Fruit fly (Drosophila melanogaster): ENCODE data around the gene LysX.

LysX gene

DNA sequence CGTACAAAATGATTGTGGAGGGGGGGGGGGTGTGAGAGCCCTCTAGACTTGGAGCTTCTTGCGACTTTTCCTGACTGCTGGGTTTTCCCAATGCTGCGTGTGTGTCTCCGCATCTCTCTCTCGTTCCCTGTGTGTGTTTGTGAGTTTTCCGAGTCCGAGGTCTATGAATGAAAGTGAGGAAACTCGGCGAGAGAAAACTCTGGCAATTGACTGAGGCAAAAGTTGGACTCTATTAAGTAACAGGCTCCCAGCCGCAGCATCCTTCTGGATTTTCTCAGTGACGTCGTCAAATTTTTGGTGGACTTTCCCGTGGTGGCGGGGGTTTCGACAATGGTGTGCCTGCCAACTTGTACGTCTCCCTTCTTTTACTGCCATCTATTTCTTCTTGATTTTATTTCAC, 24.5 kb downstream of the LysX start:
- TF ChIP-seq Hr38 (GFP tag; optimal IDR thresholded peaks at IDR 0.05), result no peak
- no peak for TF ChIP-seq spab (GFP tag; optimal IDR thresholded peaks at IDR 0.05)
- no peak for TF ChIP-seq CG9139 (GFP tag; optimal IDR thresholded peaks at IDR 0.05)
- TF ChIP-seq Sox102F (GFP tag; optimal IDR thresholded peaks at IDR 0.05), result no peak
- no peak for TF ChIP-seq CG15336 (GFP tag; IDR thresholded peaks at IDR 0.05)
- TF ChIP-seq Sox15 (GFP tag; optimal IDR thresholded peaks at IDR 0.05), result no peak
- no peak for TF ChIP-seq fkh (GFP tag; optimal IDR thresholded peaks at IDR 0.05)
- TF ChIP-seq net (GFP tag; optimal IDR thresholded peaks at IDR 0.05), result no peak
- TF ChIP-seq Eip75B (GFP tag; optimal IDR thresholded peaks at IDR 0.05), result no peak
- TF ChIP-seq dsx (GFP tag; optimal IDR thresholded peaks at IDR 0.05; ENCODE audit: poor library complexity, severe bottlenecking), result no peak
- no peak for TF ChIP-seq CG8119 (GFP tag; IDR thresholded peaks at IDR 0.05)
- TF ChIP-seq OdsH (GFP tag; optimal IDR thresholded peaks at IDR 0.05), result no peak
- TF ChIP-seq CG32006 (GFP tag; optimal IDR thresholded peaks at IDR 0.05), result no peak
- no peak for TF ChIP-seq svp (GFP tag)
- TF ChIP-seq fd59A (GFP tag; optimal IDR thresholded peaks at IDR 0.05), result no peak

DNA sequence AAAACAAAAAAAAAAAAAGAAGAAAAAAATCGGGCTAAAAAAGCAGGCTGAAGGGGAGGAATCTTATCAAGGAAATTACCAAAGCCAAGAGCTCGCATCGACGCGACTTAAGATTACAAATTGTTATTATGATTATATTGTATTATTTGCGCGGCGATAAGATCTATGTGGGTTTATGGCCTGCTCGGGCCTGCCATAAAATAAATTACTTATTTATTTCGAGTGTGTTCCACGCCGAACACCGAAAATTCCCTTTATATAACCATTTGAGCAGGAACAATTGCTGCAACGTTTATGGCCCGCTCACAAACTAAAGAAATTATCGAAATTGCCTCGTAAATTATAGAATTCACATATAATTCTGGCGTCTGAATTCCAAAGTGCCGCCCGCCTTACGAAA, 25.5 kb downstream of the LysX start:
- TF ChIP-seq Hr39 (GFP tag; optimal IDR thresholded peaks at IDR 0.05) (no peak), svp (GFP tag) (peak; percentile 61), CG4318 (GFP tag; optimal IDR thresholded peaks at IDR 0.05) (no peak), fkh (GFP tag; optimal IDR thresholded peaks at IDR 0.05) (peak; percentile 11), vri (GFP tag; optimal IDR thresholded peaks at IDR 0.05) (peak; percentile 31)

dm6 chr3L:1168445-1168844, 26.7 kb downstream of the LysX start:
- TF ChIP-seq dsx (GFP tag; optimal IDR thresholded peaks at IDR 0.05; ENCODE audit: poor library complexity, severe bottlenecking) (peak; percentile 64), CG6163 (GFP tag; IDR thresholded peaks at IDR 0.05) (no peak), CG3032 (tag; optimal IDR thresholded peaks at IDR 0.05) (no peak), Eip78C (GFP tag) (peak; percentile 48), CG8319 (GFP tag; optimal IDR thresholded peaks at IDR 0.05) (no peak), fkh (GFP tag; optimal IDR thresholded peaks at IDR 0.05) (peak; percentile 52), svp (GFP tag) (peak; percentile 15)

DNA sequence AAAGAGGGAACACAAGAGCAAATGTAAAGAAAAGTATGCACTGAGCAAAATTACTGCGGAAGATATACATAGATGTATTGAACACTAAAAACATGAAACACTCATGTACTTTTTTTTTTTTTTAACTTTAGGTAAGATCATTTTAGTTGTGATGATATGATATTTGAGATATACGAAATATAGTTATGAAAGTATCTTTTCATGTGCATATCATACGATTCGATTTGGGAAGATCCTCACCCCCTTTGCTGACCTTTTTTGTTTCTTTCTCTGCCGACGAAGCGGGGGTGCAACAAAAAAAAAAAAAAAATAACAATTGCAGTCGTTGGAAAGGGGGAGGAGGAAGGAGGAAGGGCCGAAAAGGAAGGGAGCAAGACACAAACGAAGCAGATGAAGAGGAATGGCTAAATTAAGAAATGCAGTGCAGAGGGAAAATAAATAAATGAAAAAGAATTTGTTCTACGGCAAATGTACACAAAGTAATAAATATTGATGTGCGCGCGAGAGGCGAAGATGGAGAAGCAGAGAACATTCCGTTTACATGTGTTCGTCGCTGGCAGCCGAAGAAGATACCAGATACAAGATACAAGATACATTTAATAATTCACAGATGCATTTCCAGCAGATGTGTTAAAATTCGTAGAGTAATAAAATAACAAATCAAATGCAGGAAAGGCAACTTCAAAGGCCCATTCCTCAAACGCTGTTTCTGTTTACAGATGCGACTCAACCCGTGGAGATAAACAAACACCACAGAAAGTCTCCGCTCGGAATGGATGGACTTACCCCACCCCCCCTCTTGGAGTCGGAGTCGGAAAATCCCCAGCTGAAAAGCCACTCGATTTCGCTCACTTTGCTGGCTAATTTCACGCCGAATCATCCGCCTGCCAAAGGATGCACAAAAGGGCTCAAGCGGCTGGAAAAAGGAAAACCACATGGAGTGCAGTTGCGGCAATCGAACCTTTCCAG, 27.9 kb downstream of the LysX start:
- TF ChIP-seq CG8119 (GFP tag; IDR thresholded peaks at IDR 0.05), result 0 out of 3 replicates have a peak, but pooled peaks have one; percentile 14
- TF ChIP-seq CG34406 (GFP tag; optimal IDR thresholded peaks at IDR 0.05), result peak; percentile 23
- no peak for TF ChIP-seq Eip93F (GFP tag; optimal IDR thresholded peaks at IDR 0.05)
- peak; percentile 3 for TF ChIP-seq CG11902 (GFP tag; optimal IDR thresholded peaks at IDR 0.05)
- peak; percentile 12 for TF ChIP-seq Sox14 (GFP tag; optimal IDR thresholded peaks at IDR 0.05)
- no peak for TF ChIP-seq dac (GFP tag; optimal IDR thresholded peaks at IDR 0.05)
- peak; percentile 51 for TF ChIP-seq esn (GFP tag; optimal IDR thresholded peaks at IDR 0.05)
- TF ChIP-seq Blimp-1 (GFP tag; optimal IDR thresholded peaks at IDR 0.05), result no peak
- no peak for TF ChIP-seq CG11762 (GFP tag; optimal IDR thresholded peaks at IDR 0.05; ENCODE audit: insufficient read depth)
- TF ChIP-seq Gug (GFP tag; IDR thresholded peaks at IDR 0.05), result no peak
- TF ChIP-seq eg (GFP tag; IDR thresholded peaks at IDR 0.05), result 0 out of 3 replicates have a peak, but pooled peaks have one; percentile 13
- no peak for TF ChIP-seq Ets21C (GFP tag; optimal IDR thresholded peaks at IDR 0.05)
- no peak for TF ChIP-seq Sox15 (GFP tag; optimal IDR thresholded peaks at IDR 0.05)
- peak; percentile 39 for TF ChIP-seq acj6 (GFP tag; optimal IDR thresholded peaks at IDR 0.05)
- TF ChIP-seq fd59A (GFP tag; optimal IDR thresholded peaks at IDR 0.05), result peak; percentile 22
- TF ChIP-seq Lpt (GFP tag; optimal IDR thresholded peaks at IDR 0.05), result no peak
- TF ChIP-seq CG4318 (GFP tag; optimal IDR thresholded peaks at IDR 0.05), result no peak
- TF ChIP-seq CG6792 (GFP tag; optimal IDR thresholded peaks at IDR 0.05), result peak; percentile 8
- peak; percentile 15 for TF ChIP-seq CG8632 (GFP tag; optimal IDR thresholded peaks at IDR 0.05)
- peak; percentile 27 for TF ChIP-seq OdsH (GFP tag; optimal IDR thresholded peaks at IDR 0.05)
- no peak for TF ChIP-seq salr (GFP tag; optimal IDR thresholded peaks at IDR 0.05)
- TF ChIP-seq cyc (GFP tag; optimal IDR thresholded peaks at IDR 0.05), result peak; percentile 34
- TF ChIP-seq CG10631 (GFP tag; optimal IDR thresholded peaks at IDR 0.05), result peak; percentile 45
- TF ChIP-seq CG10669 (GFP tag; optimal IDR thresholded peaks at IDR 0.05), result peak; percentile 43
- TF ChIP-seq CG9139 (GFP tag; optimal IDR thresholded peaks at IDR 0.05), result no peak
- peak; percentile 43 for TF ChIP-seq Hr39 (GFP tag; optimal IDR thresholded peaks at IDR 0.05)
- peak; percentile 18 to 31 for TF ChIP-seq ss (GFP tag; optimal IDR thresholded peaks at IDR 0.05)
- TF ChIP-seq CG7368 (GFP tag; optimal IDR thresholded peaks at IDR 0.05), result peak; percentile 11
- peak; percentile 71 for TF ChIP-seq Eip75B (GFP tag; optimal IDR thresholded peaks at IDR 0.05)

Data from whole organism, prepupa.